Worm (Caenorhabditis elegans) whole organism, L1 larva: ENCODE measurements around the gene znf-622.
A peak's percentile ranks its signal among the peaks of the same experiment; 100 is the strongest.

Experiments used
- C04F5.9 ChIP-seq: sonication (generic microtip); optimal IDR thresholded peaks from 2 replicates; lab custom pipeline; 2016; ENCODE audit warnings: missing genetic modification characterization, missing compliant biosample characterization
- dpl-1 ChIP-seq, 3 experiments: fragments of 150-350 bp in 2 of 3; sonication (generic microtip) in 1 of 3; optimal IDR thresholded peaks; 2 replicates each; lab custom pipeline; 2014 to 2017; ENCODE audit warnings: missing biosample characterization in 3 of 3, missing genetic modification characterization in 3 of 3, missing genetic modification reagents in 3 of 3
- fos-1 ChIP-seq: fragments of 150-350 bp; optimal IDR thresholded peaks from 2 replicates; lab custom pipeline; 2014; ENCODE audit warnings: missing biosample characterization, missing genetic modification characterization
- irx-1 ChIP-seq: sonication (generic microtip); optimal IDR thresholded peaks from 2 replicates; lab custom pipeline; 2016; ENCODE audit warnings: missing genetic modification characterization, missing compliant biosample characterization
- nhr-28 ChIP-seq: fragments of 150-350 bp; optimal IDR thresholded peaks from 2 replicates; lab custom pipeline; 2014; ENCODE audit warnings: missing biosample characterization, missing genetic modification characterization
- snpc-4 ChIP-seq: fragments of 150-350 bp; optimal IDR thresholded peaks from 2 replicates; lab custom pipeline; 2014; ENCODE audit warnings: missing biosample characterization, missing genetic modification characterization

DNA sequence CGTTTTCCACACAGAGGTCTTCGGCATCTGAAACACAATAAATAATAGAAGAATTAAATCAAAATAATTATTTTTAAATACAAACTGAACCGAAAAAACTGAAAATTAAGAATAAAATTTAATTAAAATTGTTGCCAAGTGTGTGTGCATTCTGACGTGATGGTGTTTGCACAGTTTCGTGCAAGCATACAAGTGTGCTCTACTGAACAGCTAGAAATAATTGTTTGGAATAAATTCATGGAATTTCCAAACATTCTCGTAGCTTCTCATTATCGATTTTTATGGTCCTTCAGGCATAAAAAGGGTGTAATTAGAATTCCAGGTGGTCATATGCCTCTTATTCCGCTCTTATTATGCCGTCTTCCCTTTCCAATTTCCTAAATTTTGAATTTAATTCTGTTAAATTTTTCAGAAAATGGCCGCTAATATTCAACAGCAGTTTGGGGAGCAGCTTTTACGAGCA is 50.4 kb downstream of the znf-622 start, which contains the start of the genes mrps-17 and txdc-9:
- TF ChIP-seq nhr-28 (tag; lab: Kevin White, UChicago): no peak
- TF ChIP-seq snpc-4 (tag; lab: Kevin White, UChicago): no peak
- no peak for TF ChIP-seq irx-1 (tag; lab: Kevin White, UChicago)
- TF ChIP-seq C04F5.9 (tag; lab: Kevin White, UChicago): peak; percentile 40
- peak; percentile 70 to 84 (median 78) for TF ChIP-seq dpl-1 (GFP tag; optimal IDR thresholded peaks at IDR 0.05; lab: Kevin White, UChicago)
- no peak for TF ChIP-seq fos-1 (tag; lab: Kevin White, UChicago)
